Worm (Caenorhabditis elegans) whole organism, midembryonic: Measurements from ENCODE around the gene Y119D3B.14.

Experiments
- T22C8.4 ChIP-seq: fragments of 200-800 bp; sonication (Bioruptor generic); IDR thresholded peaks from 2 replicates; pipeline ENCODE4 v1.3.6; 2022; ENCODE audit warnings: missing genetic modification characterization, missing compliant biosample characterization
- cog-1 ChIP-seq: sonication (generic microtip); optimal IDR thresholded peaks from 2 replicates; lab custom pipeline; 2016; ENCODE audit warnings: missing genetic modification characterization, missing compliant biosample characterization
- flt-1 ChIP-seq: fragments of 200-800 bp; sonication (Bioruptor generic); IDR thresholded peaks from 2 replicates; pipeline ENCODE4 v1.3.6; 2022; ENCODE audit warnings: missing genetic modification characterization, missing compliant biosample characterization
- klf-2 ChIP-seq: fragments of 200-800 bp; sonication (Bioruptor generic); conservative IDR thresholded peaks from 2 replicates; pipeline ENCODE4 v1.3.6; 2022; ENCODE audit warnings: missing genetic modification reagents, missing genetic modification characterization, missing compliant biosample characterization
- med-1 ChIP-seq: sonication (generic microtip); optimal IDR thresholded peaks from 2 replicates; lab custom pipeline; 2017; ENCODE audit warnings: missing genetic modification characterization, mild to moderate bottlenecking, missing compliant biosample characterization, antibody characterized with exemption, missing genetic modification reagents; ENCODE audit not compliant: insufficient read depth
- ref-1 ChIP-seq: fragments of 200-800 bp; sonication (Bioruptor generic); conservative IDR thresholded peaks from 2 replicates; pipeline ENCODE4 v1.3.6; 2022; ENCODE audit warnings: missing genetic modification reagents, missing genetic modification characterization, missing compliant biosample characterization
- tab-1 ChIP-seq: fragments of 200-800 bp; sonication (Bioruptor generic); IDR thresholded peaks from 2 replicates; pipeline ENCODE4 v1.3.6; 2022; ENCODE audit warnings: missing genetic modification characterization, missing compliant biosample characterization
- ztf-23 ChIP-seq: fragments of 200-800 bp; sonication (Bioruptor generic); IDR thresholded peaks from 2 replicates; pipeline ENCODE4 v1.3.6; 2022; ENCODE audit warnings: missing genetic modification reagents, missing genetic modification characterization, missing compliant biosample characterization
- ztf-29 ChIP-seq: fragments of 200-800 bp; sonication (Bioruptor generic); IDR thresholded peaks from 2 replicates; pipeline ENCODE4 v1.3.6; 2022; ENCODE audit warnings: missing genetic modification reagents, missing genetic modification characterization, missing compliant biosample characterization

Y119D3B.14 gene

DNA sequence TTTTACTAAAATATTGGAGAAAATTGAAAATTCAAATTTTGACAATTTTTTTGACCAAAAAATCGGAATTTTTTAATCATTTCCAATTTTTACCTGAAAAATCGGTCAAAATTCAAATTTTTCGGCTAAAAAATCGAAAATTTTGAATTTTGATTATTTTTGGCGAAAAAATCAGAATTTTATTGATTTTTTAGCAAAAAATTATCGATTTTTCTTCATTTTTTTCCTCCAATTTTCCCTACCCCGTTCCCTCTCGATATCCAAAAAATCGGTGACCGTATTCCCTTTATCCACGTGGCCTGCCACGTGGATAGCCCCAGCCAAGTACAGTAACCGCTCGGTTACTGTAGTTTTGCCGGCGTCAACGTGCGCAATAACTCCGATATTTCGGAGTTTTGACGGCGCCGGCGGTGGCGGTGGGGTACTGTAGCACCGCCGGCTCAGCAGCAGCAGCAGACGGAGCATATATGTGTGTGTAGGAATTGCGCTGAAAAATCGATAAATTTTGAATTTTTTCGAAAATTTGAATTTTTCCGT, at the start of gene Y119D3B.14:
Gene Y119D3B.14 (minus strand): TSS at position 487 of the 537 bp plus-strand sequence.
- TF ChIP-seq T22C8.4 (GFP tag; lab: Robert Waterston, UW) = peak; percentile 25; the same call in 1 of the 2 replicates
- TF ChIP-seq flt-1 (GFP tag; lab: Robert Waterston, UW) = no peak
- no peak for TF ChIP-seq ref-1 (GFP tag; lab: Robert Waterston, UW)
- no peak for TF ChIP-seq ztf-29 (GFP tag; lab: Robert Waterston, UW)
- no peak for TF ChIP-seq klf-2 (GFP tag; lab: Robert Waterston, UW)
- no peak for TF ChIP-seq tab-1
- TF ChIP-seq ztf-23 (GFP tag; lab: Robert Waterston, UW) = no peak
- no peak for TF ChIP-seq med-1 (GFP tag; lab: Kevin White, UChicago)

ce11 chrIII:1243199-1243598, 49.6 kb upstream of the Y119D3B.14 start, which contains the start of gene fbxa-63:
Gene fbxa-63, plus strand, starts transcription at chrIII:1243508.
- TF ChIP-seq med-1 (GFP tag; lab: Kevin White, UChicago) (no peak), flt-1 (GFP tag; lab: Robert Waterston, UW) (no peak), tab-1 (no peak), ref-1 (GFP tag; lab: Robert Waterston, UW) (no peak), T22C8.4 (GFP tag; lab: Robert Waterston, UW) (no peak), ztf-23 (GFP tag; lab: Robert Waterston, UW) (no peak), klf-2 (GFP tag; lab: Robert Waterston, UW) (no peak), cog-1 (no peak), ztf-29 (GFP tag; lab: Robert Waterston, UW) (no peak)

DNA sequence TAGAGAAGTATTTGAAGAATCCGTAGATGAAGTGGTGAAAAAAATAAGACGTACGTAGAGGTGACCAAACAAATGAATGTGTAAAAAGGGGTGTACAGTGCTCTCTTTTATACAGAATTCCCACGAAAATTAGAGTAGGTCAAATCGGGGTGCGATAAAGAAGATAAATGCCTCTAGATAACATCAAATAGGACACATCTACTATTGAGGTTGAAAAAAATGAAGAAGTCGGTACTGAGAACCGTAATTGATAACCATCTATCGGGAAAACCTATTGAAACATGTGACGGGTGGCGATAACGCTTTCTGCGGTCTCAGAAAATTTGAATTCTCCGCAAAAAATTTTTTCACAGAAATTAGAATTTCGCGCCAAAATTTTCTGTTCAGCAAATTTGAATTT, 45.1 kb upstream of the Y119D3B.14 start, which contains the start of gene fbxa-61:
Gene fbxa-61 (plus strand): TSS at position 345 of the 400 bp plus-strand sequence.
- TF ChIP-seq klf-2 (GFP tag; lab: Robert Waterston, UW) = no peak
- no peak for TF ChIP-seq ztf-23 (GFP tag; lab: Robert Waterston, UW)
- TF ChIP-seq ref-1 (GFP tag; lab: Robert Waterston, UW) = no peak
- TF ChIP-seq tab-1 = no peak
- TF ChIP-seq med-1 (GFP tag; lab: Kevin White, UChicago) = no peak
- TF ChIP-seq ztf-29 (GFP tag; lab: Robert Waterston, UW) = no peak
- no peak for TF ChIP-seq cog-1
- no peak for TF ChIP-seq flt-1 (GFP tag; lab: Robert Waterston, UW)
- no peak for TF ChIP-seq T22C8.4 (GFP tag; lab: Robert Waterston, UW)

- no peak for TF ChIP-seq ztf-23 (GFP tag; lab: Robert Waterston, UW)
- TF ChIP-seq cog-1 = no peak
Measured at ce11 chrIII:1231186-1231585, 37.6 kb upstream of the Y119D3B.14 start.

DNA sequence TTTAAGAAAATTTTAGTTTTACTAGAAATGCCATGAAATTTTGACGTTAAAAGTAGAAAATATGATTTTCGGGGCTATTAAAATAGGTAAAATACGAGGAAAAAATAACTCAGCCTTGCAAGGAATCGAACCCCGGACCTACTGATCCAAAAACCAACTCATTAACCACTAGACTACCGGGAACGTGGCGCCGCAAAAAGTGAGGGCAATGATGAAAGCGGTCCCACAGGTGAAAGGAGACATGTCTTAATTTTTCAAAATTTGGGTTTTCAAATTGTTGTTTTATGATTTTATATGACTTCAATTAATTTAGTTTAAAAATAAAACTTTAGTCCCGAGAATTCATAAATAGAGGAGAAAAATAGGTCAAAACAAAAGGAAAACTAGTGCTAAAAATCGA, 37.1 kb upstream of the Y119D3B.14 start:
- TF ChIP-seq klf-2 (GFP tag; lab: Robert Waterston, UW) = no peak
- no peak for TF ChIP-seq tab-1
- no peak for TF ChIP-seq ref-1 (GFP tag; lab: Robert Waterston, UW)
- no peak for TF ChIP-seq flt-1 (GFP tag; lab: Robert Waterston, UW)
- TF ChIP-seq T22C8.4 (GFP tag; lab: Robert Waterston, UW) = no peak
- no peak for TF ChIP-seq ztf-29 (GFP tag; lab: Robert Waterston, UW)

- TF ChIP-seq flt-1 (GFP tag; lab: Robert Waterston, UW) (no peak), ztf-23 (GFP tag; lab: Robert Waterston, UW) (no peak), klf-2 (GFP tag; lab: Robert Waterston, UW) (no peak), tab-1 (no peak), cog-1 (no peak), ztf-29 (GFP tag; lab: Robert Waterston, UW) (no peak), T22C8.4 (GFP tag; lab: Robert Waterston, UW) (no peak), med-1 (GFP tag; lab: Kevin White, UChicago) (no peak), ref-1 (GFP tag; lab: Robert Waterston, UW) (no peak)
Measured at ce11 chrIII:1230174-1230573, 36.6 kb upstream of the Y119D3B.14 start, which contains the start of gene pes-4. Gene pes-4, minus strand, starts transcription at chrIII:1230274.

DNA sequence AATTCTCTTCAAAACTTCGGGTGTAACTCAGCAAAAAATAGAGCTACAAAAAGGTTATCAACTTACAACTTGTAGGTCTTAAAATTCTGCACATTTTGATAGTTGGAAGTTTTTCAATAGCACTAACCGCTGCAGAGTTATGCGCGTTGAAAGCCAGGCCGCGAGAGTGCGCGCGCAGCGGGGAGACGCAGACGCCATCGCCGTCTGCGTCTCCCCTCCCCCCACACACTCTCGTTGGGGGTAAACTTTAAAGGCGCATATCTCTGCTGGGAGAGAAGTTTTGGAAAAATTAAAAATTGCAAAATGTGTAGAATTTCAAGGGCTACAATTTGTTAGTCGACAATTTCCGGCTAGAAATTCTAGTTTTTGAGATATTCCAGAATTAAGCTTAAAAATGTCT, 35.9 kb upstream of the Y119D3B.14 start:
- no peak for TF ChIP-seq ztf-29 (GFP tag; lab: Robert Waterston, UW)
- no peak for TF ChIP-seq ztf-23 (GFP tag; lab: Robert Waterston, UW)
- TF ChIP-seq klf-2 (GFP tag; lab: Robert Waterston, UW) = no peak
- no peak for TF ChIP-seq ref-1 (GFP tag; lab: Robert Waterston, UW)
- TF ChIP-seq med-1 (GFP tag; lab: Kevin White, UChicago) = no peak
- no peak for TF ChIP-seq T22C8.4 (GFP tag; lab: Robert Waterston, UW)
- no peak for TF ChIP-seq tab-1
- no peak for TF ChIP-seq cog-1
- no peak for TF ChIP-seq flt-1 (GFP tag; lab: Robert Waterston, UW)

DNA sequence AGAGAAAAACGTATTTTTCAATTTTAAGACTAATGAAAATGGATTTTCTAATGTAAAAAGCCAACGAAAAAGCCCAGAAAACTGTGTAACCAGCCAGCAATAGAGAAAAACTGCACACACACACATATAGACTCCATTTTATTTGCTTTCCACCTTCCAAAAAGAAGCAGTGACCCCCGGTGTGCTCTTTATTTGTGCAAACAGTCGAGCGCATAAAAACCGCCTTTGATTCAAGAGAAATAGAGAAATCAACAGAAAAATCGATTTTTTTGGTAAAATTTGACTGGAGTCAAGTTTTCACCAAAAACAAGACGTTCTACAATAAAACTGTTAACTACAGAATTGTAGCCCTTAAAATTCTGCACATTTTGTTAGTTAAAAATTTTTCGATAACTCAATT, 35.0 kb upstream of the Y119D3B.14 start:
- TF ChIP-seq ztf-23 (GFP tag; lab: Robert Waterston, UW) (no peak), ztf-29 (GFP tag; lab: Robert Waterston, UW) (no peak), cog-1 (no peak), klf-2 (GFP tag; lab: Robert Waterston, UW) (no peak), med-1 (GFP tag; lab: Kevin White, UChicago) (no peak), flt-1 (GFP tag; lab: Robert Waterston, UW) (no peak), ref-1 (GFP tag; lab: Robert Waterston, UW) (no peak), tab-1 (no peak)

ce11 chrIII:1226256-1226655, 32.6 kb upstream of the Y119D3B.14 start:
- TF ChIP-seq ztf-23 (GFP tag; lab: Robert Waterston, UW) (0 out of 2 replicates have a peak, but pooled peaks have one; percentile 9), flt-1 (GFP tag; lab: Robert Waterston, UW) (no peak)

DNA sequence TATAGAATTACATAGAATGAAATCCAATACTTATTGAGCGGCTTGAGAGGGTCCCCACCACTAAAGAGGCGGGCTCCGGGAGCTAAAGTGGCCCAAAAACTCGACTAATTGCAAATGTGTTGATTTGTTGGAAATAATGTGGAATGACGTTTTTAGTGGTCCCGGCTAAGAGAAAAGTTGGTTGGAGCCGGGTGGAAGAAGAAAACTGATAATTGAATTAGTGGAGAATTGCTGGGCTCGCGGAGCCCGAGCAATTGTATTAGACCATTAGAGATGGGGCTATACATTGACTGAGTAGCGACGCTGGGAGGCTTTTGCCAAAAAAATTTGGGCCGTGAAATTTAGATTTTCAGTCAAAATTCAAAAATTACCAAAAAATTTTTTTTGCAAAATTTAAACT, 32.0 kb upstream of the Y119D3B.14 start:
- 0 out of 2 replicates have a peak, but pooled peaks have one; percentile 19 for TF ChIP-seq flt-1 (GFP tag; lab: Robert Waterston, UW)
- TF ChIP-seq cog-1 = no peak
